Worm (Caenorhabditis elegans) whole organism, L4 larva: ENCODE results near the gene H12I13.1.
"Not testable (repeated sequence)": the region's sequence is repeated elsewhere in the genome, so short reads cannot be mapped to it uniquely, and the experiment has no call there.

Source experiments
- ceh-20 ChIP-seq: fragments of 200-800 bp; sonication (Bioruptor generic); IDR thresholded peaks from 2 replicates; pipeline ENCODE4 v1.3.6; 2022; ENCODE audit warnings: missing genetic modification reagents, missing genetic modification characterization, missing compliant biosample characterization
- daf-12 ChIP-seq: fragments of 150-350 bp; optimal IDR thresholded peaks from 2 replicates; lab custom pipeline; 2014; ENCODE audit warnings: missing biosample characterization, missing genetic modification reagents, missing genetic modification characterization
- fkh-10 ChIP-seq: fragments of 150-350 bp; optimal IDR thresholded peaks from 2 replicates; lab custom pipeline; 2014; ENCODE audit warnings: missing biosample characterization, missing genetic modification reagents, missing genetic modification characterization
- lsy-2 ChIP-seq, 2 experiments: fragments of 150-350 bp in 1 of 2; sonication (generic microtip) in 1 of 2; optimal IDR thresholded peaks; 2 replicates each; lab custom pipeline; 2014 to 2017; ENCODE audit warnings: missing biosample characterization in 2 of 2, missing genetic modification characterization in 2 of 2
- nhr-28 ChIP-seq: fragments of 150-350 bp; optimal IDR thresholded peaks from 2 replicates; lab custom pipeline; 2014; ENCODE audit warnings: missing biosample characterization, missing genetic modification characterization
- pha-4 ChIP-seq, 2 experiments: fragments of 150-350 bp in 1 of 2; fragments of 200-800 bp in 1 of 2; sonication (Bioruptor generic) in 1 of 2; IDR thresholded peaks in 1 of 2; optimal IDR thresholded peaks in 1 of 2; 2 replicates each; pipeline versions ENCODE4 v1.3.6 to Lab custom; 2014 to 2022; ENCODE audit warnings: missing genetic modification characterization in 2 of 2, missing genetic modification reagents in 2 of 2, missing biosample characterization in 1 of 2, missing compliant biosample characterization in 1 of 2
- saeg-2 ChIP-seq: fragments of 200-800 bp; sonication (Bioruptor generic); IDR thresholded peaks from 2 replicates; pipeline ENCODE4 v1.3.6; 2022; ENCODE audit warnings: missing genetic modification reagents, missing genetic modification characterization, missing compliant biosample characterization
- ztf-11 ChIP-seq: fragments of 150-350 bp; optimal IDR thresholded peaks from 2 replicates; lab custom pipeline; 2014; ENCODE audit warnings: missing biosample characterization, missing genetic modification characterization

DNA sequence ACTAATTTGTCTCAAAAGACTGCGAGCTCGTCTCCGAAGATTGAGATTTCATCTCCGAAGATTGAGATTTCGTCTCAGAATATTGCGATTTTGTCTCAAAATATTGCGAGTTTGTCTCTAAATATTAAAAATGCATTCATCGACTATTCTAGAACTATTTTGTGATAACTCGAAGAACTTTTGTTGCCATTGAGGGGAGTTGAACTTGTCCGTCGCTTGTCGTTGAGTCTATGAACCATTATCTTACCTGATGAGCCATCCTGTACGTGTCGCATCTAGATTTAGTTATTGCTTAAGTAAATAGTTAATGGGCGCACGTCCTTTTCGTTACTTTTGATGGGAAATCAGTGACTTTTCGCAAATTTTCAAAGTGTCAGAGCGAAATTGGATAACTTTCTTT, 12.4 kb downstream of the H12I13.1 start:
- TF ChIP-seq ceh-20 (GFP tag; lab: Robert Waterston, UW); saeg-2; fkh-10 (GFP tag; lab: Kevin White, UChicago); nhr-28 (tag; lab: Kevin White, UChicago); daf-12 (tag; lab: Kevin White, UChicago); pha-4 (GFP tag; IDR thresholded peaks at IDR 0.05; lab: Robert Waterston, UW); pha-4 (tag; optimal IDR thresholded peaks at IDR 0.05; lab: Kevin White, UChicago); lsy-2 (tag; optimal IDR thresholded peaks at IDR 0.05; lab: Kevin White, UChicago); ztf-11 (tag; lab: Kevin White, UChicago): not testable (repeated sequence)
